Fruit fly (Drosophila melanogaster) whole organism, embryonic: ENCODE results near the gene bab1.
A peak's percentile ranks its signal among the peaks of the same experiment; 100 is the strongest.

ENCODE experiments used
- Asciz ChIP-seq: fragments of 200-800 bp; sonication (Bioruptor generic); optimal IDR thresholded peaks from 2 replicates; lab custom pipeline; 2017; ENCODE audit warnings: missing biosample characterization, mild to moderate bottlenecking, missing genetic modification characterization, missing genetic modification reagents
- CG10543 ChIP-seq: fragments of 200-800 bp; sonication (Bioruptor generic); optimal IDR thresholded peaks from 3 replicates; lab custom pipeline; 2017; ENCODE audit warnings: missing biosample characterization, mild to moderate bottlenecking, missing genetic modification characterization, moderate library complexity
- CG10654 ChIP-seq: fragments of 200-800 bp; sonication (Bioruptor generic); optimal IDR thresholded peaks from 2 replicates; lab custom pipeline; 2016; ENCODE audit warnings: missing biosample characterization, missing genetic modification characterization
- CG15011 ChIP-seq: fragments of 200-800 bp; sonication (Bioruptor generic); optimal IDR thresholded peaks from 3 replicates; lab custom pipeline; 2018; ENCODE audit warnings: missing biosample characterization, mild to moderate bottlenecking, missing genetic modification characterization
- CG15514 ChIP-seq: fragments of 200-800 bp; sonication (Bioruptor generic); optimal IDR thresholded peaks from 3 replicates; lab custom pipeline; 2017; ENCODE audit warnings: missing biosample characterization, missing genetic modification characterization, mild to moderate bottlenecking, moderate library complexity, missing genetic modification reagents
- CG1603 ChIP-seq: fragments of 200-800 bp; sonication (Bioruptor generic); optimal IDR thresholded peaks from 2 replicates; lab custom pipeline; 2019; ENCODE audit warnings: missing biosample characterization, mild to moderate bottlenecking, missing genetic modification characterization, moderate library complexity
- CG16813 ChIP-seq: fragments of 200-800 bp; sonication (Bioruptor generic); IDR thresholded peaks from 3 replicates; pipeline ENCODE4 v1.3.6; 2022; ENCODE audit warnings: missing biosample characterization, missing genetic modification characterization; ENCODE audit not compliant: partially characterized antibody
- CG16863 ChIP-seq: fragments of 200-800 bp; sonication (Bioruptor generic); optimal IDR thresholded peaks from 3 replicates; lab custom pipeline; 2016; ENCODE audit warnings: missing biosample characterization, missing genetic modification characterization
- CG18262 ChIP-seq: fragments of 200-800 bp; optimal IDR thresholded peaks from 3 replicates; lab custom pipeline; 2019; ENCODE audit warnings: missing biosample characterization, mild to moderate bottlenecking, missing genetic modification characterization, moderate library complexity
- CG2120 ChIP-seq: fragments of 200-800 bp; sonication (Bioruptor generic); optimal IDR thresholded peaks from 3 replicates; lab custom pipeline; 2016; ENCODE audit warnings: missing biosample characterization, missing genetic modification characterization
- CG31441 ChIP-seq: fragments of 200-800 bp; sonication (Bioruptor generic); IDR thresholded peaks from 2 replicates; pipeline ENCODE4 v1.3.6; 2022; ENCODE audit warnings: missing biosample characterization, missing genetic modification characterization
- CG32767 ChIP-seq: fragments of 200-800 bp; sonication (Bioruptor generic); IDR thresholded peaks from 2 replicates; pipeline ENCODE4 v1.3.6; 2022; ENCODE audit warnings: missing biosample characterization, missing genetic modification characterization
- CG33557 ChIP-seq: fragments of 200-800 bp; sonication (Bioruptor generic); optimal IDR thresholded peaks from 2 replicates; lab custom pipeline; 2019; ENCODE audit warnings: missing biosample characterization, mild to moderate bottlenecking, missing genetic modification characterization, moderate library complexity
- CG3838 ChIP-seq: fragments of 200-800 bp; sonication (Bioruptor generic); optimal IDR thresholded peaks from 3 replicates; lab custom pipeline; 2016; ENCODE audit warnings: missing biosample characterization, missing genetic modification characterization
- CG4360 ChIP-seq: fragments of 200-800 bp; sonication (Bioruptor generic); IDR thresholded peaks from 2 replicates; pipeline ENCODE4 v1.3.6; 2022; ENCODE audit warnings: missing biosample characterization, missing genetic modification characterization
- CG6683 ChIP-seq: fragments of 200-800 bp; sonication (Bioruptor generic); optimal IDR thresholded peaks from 2 replicates; lab custom pipeline; 2017; ENCODE audit warnings: missing biosample characterization, mild to moderate bottlenecking, missing genetic modification characterization, missing genetic modification reagents
- CG6765 ChIP-seq: fragments of 200-800 bp; sonication (Bioruptor generic); optimal IDR thresholded peaks from 3 replicates; lab custom pipeline; 2017; ENCODE audit warnings: missing biosample characterization, mild to moderate bottlenecking, missing genetic modification characterization
- CG8281 ChIP-seq: fragments of 200-800 bp; sonication (Bioruptor generic); optimal IDR thresholded peaks from 2 replicates; lab custom pipeline; 2018; ENCODE audit warnings: missing biosample characterization, mild to moderate bottlenecking, missing genetic modification characterization, moderate library complexity
- Dbx ChIP-seq: fragments of 200-800 bp; sonication (Bioruptor generic); IDR thresholded peaks from 3 replicates; pipeline ENCODE4 v1.3.6; 2022; ENCODE audit warnings: missing biosample characterization, missing genetic modification characterization
- Dref ChIP-seq: fragments of 200-800 bp; sonication (Bioruptor generic); IDR thresholded peaks from 2 replicates; pipeline ENCODE4 v1.3.6; 2022; ENCODE audit warnings: missing biosample characterization, missing genetic modification characterization
- Fer3 ChIP-seq: fragments of 200-800 bp; sonication (Bioruptor generic); optimal IDR thresholded peaks from 2 replicates; lab custom pipeline; 2018; ENCODE audit warnings: missing biosample characterization, mild to moderate bottlenecking, missing genetic modification characterization, moderate library complexity
- HLH3B ChIP-seq: fragments of 200-800 bp; sonication (Bioruptor generic); IDR thresholded peaks from 2 replicates; pipeline ENCODE4 v1.3.6; 2022; ENCODE audit warnings: missing biosample characterization, missing genetic modification characterization
- HLHmδ ChIP-seq: fragments of 200-800 bp; sonication (Bioruptor generic); optimal IDR thresholded peaks from 2 replicates; lab custom pipeline; 2018; ENCODE audit warnings: missing biosample characterization, mild to moderate bottlenecking, missing genetic modification characterization, moderate library complexity
- Hr51 ChIP-seq, 2 experiments: fragments of 200-800 bp; sonication (Bioruptor generic); optimal IDR thresholded peaks; 2 replicates in 1 of 2; 3 replicates in 1 of 2; lab custom pipeline; 2016 to 2018; ENCODE audit warnings: missing biosample characterization in 2 of 2, missing genetic modification characterization in 2 of 2, mild to moderate bottlenecking in 1 of 2, moderate library complexity in 1 of 2
- Hsf ChIP-seq: fragments of 200-800 bp; sonication (Bioruptor generic); optimal IDR thresholded peaks from 3 replicates; lab custom pipeline; 2016; ENCODE audit warnings: missing biosample characterization, missing genetic modification characterization
- NfI ChIP-seq: fragments of 200-800 bp; sonication (Bioruptor generic); optimal IDR thresholded peaks from 3 replicates; lab custom pipeline; 2018; ENCODE audit warnings: missing biosample characterization, mild to moderate bottlenecking, missing genetic modification characterization, moderate library complexity
- Sin3A ChIP-seq: fragments of >200 bp; optimal IDR thresholded peaks from 2 replicates; lab custom pipeline; 2018
- Sry-δ ChIP-seq: fragments of 200-800 bp; sonication (Bioruptor generic); optimal IDR thresholded peaks from 2 replicates; lab custom pipeline; 2016; ENCODE audit warnings: missing biosample characterization, missing genetic modification characterization
- Vsx1 ChIP-seq: fragments of 200-800 bp; sonication (Bioruptor generic); optimal IDR thresholded peaks from 2 replicates; lab custom pipeline; 2017; ENCODE audit warnings: missing biosample characterization, mild to moderate bottlenecking, missing genetic modification characterization, missing genetic modification reagents
- al ChIP-seq: fragments of 200-800 bp; sonication (Bioruptor generic); IDR thresholded peaks from 2 replicates; pipeline ENCODE4 v1.3.6; 2022; ENCODE audit warnings: missing biosample characterization, missing genetic modification characterization
- ap ChIP-seq: fragments of 200-800 bp; sonication (Bioruptor generic); IDR thresholded peaks from 2 replicates; pipeline ENCODE4 v1.3.6; 2022; ENCODE audit warnings: missing biosample characterization, missing genetic modification characterization
- bbx ChIP-seq: fragments of 200-800 bp; sonication (Bioruptor generic); IDR thresholded peaks from 2 replicates; pipeline ENCODE4 v1.3.6; 2022; ENCODE audit warnings: missing biosample characterization, missing genetic modification characterization; ENCODE audit not compliant: partially characterized antibody
- bcd ChIP-seq: fragments of 200-800 bp; sonication (Bioruptor generic); optimal IDR thresholded peaks from 2 replicates; lab custom pipeline; 2017; ENCODE audit warnings: missing biosample characterization, mild to moderate bottlenecking, missing genetic modification characterization
- dm ChIP-seq: fragments of 200-800 bp; sonication (Bioruptor generic); optimal IDR thresholded peaks from 3 replicates; lab custom pipeline; 2016; ENCODE audit warnings: missing biosample characterization, missing genetic modification characterization
- dpn ChIP-seq, 2 experiments: fragments of 200-800 bp; sonication (Bioruptor generic); optimal IDR thresholded peaks; 3 replicates each; lab custom pipeline; 2016; ENCODE audit warnings: missing biosample characterization in 2 of 2, missing genetic modification characterization in 2 of 2
- ewg ChIP-seq: fragments of 200-800 bp; sonication (Bioruptor generic); optimal IDR thresholded peaks from 3 replicates; lab custom pipeline; 2017; ENCODE audit warnings: mild to moderate bottlenecking, missing biosample characterization, missing genetic modification reagents, missing genetic modification characterization
- gfzf ChIP-seq: fragments of 200-800 bp; sonication (Bioruptor generic); optimal IDR thresholded peaks from 2 replicates; lab custom pipeline; 2016; ENCODE audit warnings: missing biosample characterization, mild to moderate bottlenecking, missing genetic modification characterization, moderate library complexity
- klu ChIP-seq: fragments of 200-800 bp; sonication (Bioruptor generic); IDR thresholded peaks from 2 replicates; pipeline ENCODE4 v1.3.6; 2022; ENCODE audit warnings: missing biosample characterization, missing genetic modification characterization
- knrl ChIP-seq: fragments of 200-800 bp; sonication (Bioruptor generic); IDR thresholded peaks from 3 replicates; pipeline ENCODE4 v1.3.6; 2022; ENCODE audit warnings: missing biosample characterization, missing genetic modification characterization; ENCODE audit not compliant: partially characterized antibody
- lab ChIP-seq: fragments of 200-800 bp; sonication (Bioruptor generic); optimal IDR thresholded peaks from 3 replicates; lab custom pipeline; 2017; ENCODE audit warnings: missing biosample characterization, missing genetic modification characterization, mild to moderate bottlenecking, moderate library complexity, missing genetic modification reagents
- lov ChIP-seq, 2 experiments: fragments of 200-800 bp in 1 of 2; fragments of >200 bp in 1 of 2; sonication (Bioruptor generic) in 1 of 2; IDR thresholded peaks in 1 of 2; optimal IDR thresholded peaks in 1 of 2; 2 replicates in 1 of 2; 3 replicates in 1 of 2; pipeline versions ENCODE4 v1.3.6 to Lab custom; 2017 to 2022; ENCODE audit warnings: missing biosample characterization in 1 of 2, missing genetic modification characterization in 1 of 2
- nom ChIP-seq: fragments of 200-800 bp; sonication (Bioruptor generic); optimal IDR thresholded peaks from 2 replicates; lab custom pipeline; 2017; ENCODE audit warnings: missing biosample characterization, missing genetic modification characterization, mild to moderate bottlenecking, moderate library complexity, missing genetic modification reagents
- odd ChIP-seq: fragments of 200-800 bp; sonication (Bioruptor generic); optimal IDR thresholded peaks from 2 replicates; lab custom pipeline; 2017; ENCODE audit warnings: missing biosample characterization, mild to moderate bottlenecking, missing genetic modification characterization
- onecut ChIP-seq: fragments of 200-800 bp; sonication (Bioruptor generic); IDR thresholded peaks from 2 replicates; pipeline ENCODE4 v1.3.6; 2022; ENCODE audit warnings: missing biosample characterization, missing genetic modification characterization
- org-1 ChIP-seq: fragments of 200-800 bp; sonication (Bioruptor generic); optimal IDR thresholded peaks from 2 replicates; lab custom pipeline; 2017; ENCODE audit warnings: missing biosample characterization, missing genetic modification characterization
- sr ChIP-seq: fragments of 200-800 bp; sonication (Bioruptor generic); IDR thresholded peaks from 3 replicates; pipeline ENCODE4 v1.3.6; 2022; ENCODE audit warnings: missing biosample characterization, missing genetic modification characterization
- tgo ChIP-seq: fragments of 200-800 bp; sonication (Bioruptor generic); IDR thresholded peaks from 3 replicates; pipeline ENCODE4 v1.3.6; 2022; ENCODE audit warnings: missing biosample characterization, missing genetic modification characterization
- unpg ChIP-seq: fragments of 200-800 bp; sonication (Bioruptor generic); optimal IDR thresholded peaks from 3 replicates; lab custom pipeline; 2018; ENCODE audit warnings: missing biosample characterization, mild to moderate bottlenecking, missing genetic modification characterization, moderate library complexity
- wdn ChIP-seq: fragments of 200-800 bp; sonication (Bioruptor generic); IDR thresholded peaks from 2 replicates; pipeline ENCODE4 v1.3.6; 2022; ENCODE audit warnings: missing biosample characterization, missing genetic modification characterization

The bab1 gene

dm6 chr3L:1034887-1035260, 66.0 kb downstream of the bab1 start (continued):
- TF ChIP-seq CG33557 (GFP tag; lab: Kevin White, UChicago) (peak; percentile 22), CG6765 (peak; percentile 43), wdn (GFP tag; lab: Robert Waterston, UW) (0 out of 2 replicates have a peak, but pooled peaks have one; percentile 25), HLH3B (GFP tag; lab: Robert Waterston, UW) (0 out of 2 replicates have a peak, but pooled peaks have one; percentile 19), CG6683 (GFP tag; lab: Kevin White, UChicago) (no peak), CG4360 (GFP tag; lab: Robert Waterston, UW) (no peak), dm (GFP tag; lab: Kevin White, UChicago) (no peak), org-1 (no peak), CG8281 (tag; lab: Kevin White, UChicago) (no peak), gfzf (peak; percentile 73), CG31441 (GFP tag; lab: Robert Waterston, UW) (peak; percentile 58; the same call in 1 of the 2 replicates), dpn (GFP tag; optimal IDR thresholded peaks at IDR 0.05; lab: Kevin White, UChicago) (peak in 1 of 2 experiments; percentile 24), knrl (GFP tag; lab: Robert Waterston, UW) (peak; percentile 89), Asciz (GFP tag; lab: Kevin White, UChicago) (peak; percentile 15), Dref (GFP tag; lab: Robert Waterston, UW) (peak; percentile 88), ewg (GFP tag; lab: Kevin White, UChicago) (peak; percentile 13), CG2120 (GFP tag; lab: Kevin White, UChicago) (no peak), onecut (GFP tag; lab: Robert Waterston, UW) (0 out of 2 replicates have a peak, but pooled peaks have one; percentile 41), Sry-δ (GFP tag; lab: Kevin White, UChicago) (peak; percentile 36), CG32767 (no peak), CG16863 (GFP tag; lab: Kevin White, UChicago) (peak; percentile 99), Hsf (no peak), CG1603 (tag; lab: Kevin White, UChicago) (peak; percentile 42), CG10543 (peak; percentile 37), unpg (GFP tag; lab: Kevin White, UChicago) (peak; percentile 24), ap (GFP tag; lab: Robert Waterston, UW) (no peak), Sin3A (lab: Kevin White, UChicago) (peak; percentile 85), CG16813 (peak; percentile 84), NfI (peak; percentile 76), CG15514 (GFP tag; lab: Kevin White, UChicago) (peak; percentile 59), al (GFP tag; lab: Robert Waterston, UW) (0 out of 2 replicates have a peak, but pooled peaks have one; percentile 27), CG10654 (GFP tag; lab: Kevin White, UChicago) (peak; percentile 32), nom (peak; percentile 38), CG3838 (peak; percentile 28), lov (optimal IDR thresholded peaks at IDR 0.05; lab: Kevin White, UChicago) (no peak), lov (GFP tag; IDR thresholded peaks at IDR 0.05; lab: Robert Waterston, UW) (no peak), klu (GFP tag; lab: Robert Waterston, UW) (0 out of 2 replicates have a peak, but pooled peaks have one; percentile 36), Hr51 (GFP tag; optimal IDR thresholded peaks at IDR 0.05; lab: Kevin White, UChicago) (peak in 1 of 2 experiments; percentile 7), HLHmδ (GFP tag; lab: Kevin White, UChicago) (peak; percentile 43), CG15011 (GFP tag; lab: Kevin White, UChicago) (peak; percentile 30), tgo (GFP tag; lab: Robert Waterston, UW) (peak; percentile 44; the same call in 2 of the 3 replicates), Vsx1 (peak; percentile 85), Fer3 (peak; percentile 62), bcd (peak; percentile 64), lab (GFP tag; lab: Kevin White, UChicago) (peak; percentile 71), sr (GFP tag; lab: Robert Waterston, UW) (no peak), odd (no peak), CG18262 (tag; lab: Kevin White, UChicago) (peak; percentile 21), Dbx (GFP tag; lab: Robert Waterston, UW) (0 out of 3 replicates have a peak, but pooled peaks have one; percentile 41), bbx (GFP tag; lab: Robert Waterston, UW) (peak; percentile 69)
